Worm (Caenorhabditis elegans): ENCODE data around the gene irld-62.

The irld-62 gene

DNA sequence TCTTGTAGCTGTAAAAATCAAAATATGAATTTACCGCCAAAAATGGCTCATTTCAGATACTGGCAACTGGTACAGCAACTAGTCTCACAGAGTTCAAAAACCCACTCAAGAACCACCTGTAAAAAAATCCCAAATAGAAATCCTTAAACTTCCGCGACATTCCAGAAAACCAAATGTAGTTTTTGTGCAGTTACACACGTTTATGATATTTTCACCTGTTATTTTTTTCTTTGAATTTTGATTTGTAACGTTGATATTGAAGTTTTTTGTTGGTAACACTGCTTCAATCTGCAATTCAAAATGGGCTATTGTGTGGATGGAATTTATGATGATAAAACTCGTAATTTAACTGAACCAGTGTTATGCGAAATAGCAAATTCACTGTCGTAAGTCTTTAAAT is 22.0 kb downstream of the irld-62 start, which contains the start of gene srw-113:
TSS of gene srw-113 (plus strand) at position 301 of the 400 bp plus-strand sequence.
- TF ChIP-seq ceh-22 (tag; optimal IDR thresholded peaks at IDR 0.05) (no peak), ceh-6 (GFP tag; optimal IDR thresholded peaks at IDR 0.05) (no peak), elt-4 (tag; optimal IDR thresholded peaks at IDR 0.05) (no peak), unc-3 (GFP tag; conservative IDR thresholded peaks at IDR 0.05) (no peak), unc-3 (tag; optimal IDR thresholded peaks at IDR 0.05) (no peak), Y22D7AL.16 (tag; optimal IDR thresholded peaks at IDR 0.05) (no peak), pha-4 (tag; optimal IDR thresholded peaks at IDR 0.05) (no peak), madf-2 (tag; optimal IDR thresholded peaks at IDR 0.05) (no peak), lim-6 (tag; optimal IDR thresholded peaks at IDR 0.05) (no peak), sdc-2 (tag; optimal IDR thresholded peaks at IDR 0.05) (no peak), syd-9 (tag; optimal IDR thresholded peaks at IDR 0.05) (no peak), tbx-7 (tag; optimal IDR thresholded peaks at IDR 0.05) (no peak), ceh-9 (tag; optimal IDR thresholded peaks at IDR 0.05) (no peak), odd-2 (tag; optimal IDR thresholded peaks at IDR 0.05) (no peak), T23F11.4 (GFP tag; optimal IDR thresholded peaks at IDR 0.05) (no peak), ttx-3 (tag; optimal IDR thresholded peaks at IDR 0.05) (no peak)

DNA sequence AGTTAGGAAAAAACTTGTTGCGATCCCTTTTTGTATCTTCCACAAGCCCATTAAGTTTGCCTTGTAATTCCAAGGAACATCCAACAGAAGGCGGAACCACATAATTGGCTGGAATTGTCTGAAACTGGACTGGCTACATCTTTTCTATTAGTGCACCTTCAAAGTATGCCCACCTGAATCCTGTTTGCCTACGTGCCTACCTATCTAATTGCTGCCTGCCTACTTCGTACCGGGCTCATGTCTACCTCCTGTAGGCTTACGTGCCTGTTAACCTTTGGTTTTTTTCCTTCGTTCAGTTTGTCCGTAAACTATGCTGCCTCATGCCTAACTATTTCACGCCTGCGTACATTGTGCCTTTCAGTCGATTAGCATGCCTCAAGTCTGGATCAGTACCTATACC is 26.5 kb downstream of the irld-62 start, which contains the start of gene wrt-7:
TSS of gene wrt-7 (minus strand) at position 101 of the 400 bp plus-strand sequence.
- TF ChIP-seq hlh-6 (tag; optimal IDR thresholded peaks at IDR 0.05) = no peak
- no peak for TF ChIP-seq odd-2 (tag; optimal IDR thresholded peaks at IDR 0.05)
- no peak for TF ChIP-seq pat-9 (tag; optimal IDR thresholded peaks at IDR 0.05)
- no peak for TF ChIP-seq unc-55 (GFP tag; optimal IDR thresholded peaks at IDR 0.05)
- TF ChIP-seq fkh-6 (tag; optimal IDR thresholded peaks at IDR 0.05) = no peak
- TF ChIP-seq dmd-4 (tag; optimal IDR thresholded peaks at IDR 0.05; ENCODE audit: borderline replicate concordance) = no peak
- no peak for TF ChIP-seq madf-2 (tag; optimal IDR thresholded peaks at IDR 0.05)
- TF ChIP-seq rnt-1 (tag; optimal IDR thresholded peaks at IDR 0.05) = no peak
- TF ChIP-seq elt-2 (tag; optimal IDR thresholded peaks at IDR 0.05) = no peak
- TF ChIP-seq pax-1 (tag; optimal IDR thresholded peaks at IDR 0.05) = no peak
- TF ChIP-seq nhr-11 (tag; optimal IDR thresholded peaks at IDR 0.05) = no peak
- TF ChIP-seq pha-2 (tag; optimal IDR thresholded peaks at IDR 0.05) = no peak
- no peak for TF ChIP-seq T23F11.4 (GFP tag; optimal IDR thresholded peaks at IDR 0.05)
- TF ChIP-seq pha-4 (tag; optimal IDR thresholded peaks at IDR 0.05) = no peak
- no peak for TF ChIP-seq K02D7.2 (tag; optimal IDR thresholded peaks at IDR 0.05)
- TF ChIP-seq ceh-19 (GFP tag; optimal IDR thresholded peaks at IDR 0.05) = no peak
- TF ChIP-seq zip-5 (tag; optimal IDR thresholded peaks at IDR 0.05) = no peak
- TF ChIP-seq lin-11 (tag; optimal IDR thresholded peaks at IDR 0.05) = no peak
- TF ChIP-seq ceh-34 (tag; optimal IDR thresholded peaks at IDR 0.05) = no peak

DNA sequence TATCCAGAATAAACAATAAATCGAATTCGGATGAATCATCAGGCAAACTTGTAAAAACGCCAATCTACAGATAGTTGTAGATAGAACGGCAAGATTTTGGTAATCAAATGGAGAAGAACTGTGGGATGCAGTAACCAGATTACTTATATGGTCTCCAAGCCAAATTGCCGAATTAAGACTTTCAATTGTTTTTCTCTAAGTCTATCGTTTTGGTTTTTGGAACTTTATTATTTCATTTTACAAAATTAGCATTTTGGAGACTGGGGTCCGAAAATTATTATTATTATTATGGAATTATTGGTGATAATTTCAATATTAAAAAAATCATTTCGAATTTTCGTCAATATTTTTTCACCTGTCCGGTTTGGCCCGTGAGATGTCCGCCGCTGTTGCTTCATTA is 28.5 kb downstream of the irld-62 start, which contains the start of gene clec-228:
TSS of gene clec-228 (minus strand) at position 101 of the 400 bp plus-strand sequence.
- TF ChIP-seq mec-3 (tag; optimal IDR thresholded peaks at IDR 0.05; ENCODE audit: borderline replicate concordance) (no peak), pqm-1 (tag; optimal IDR thresholded peaks at IDR 0.05) (no peak), hlh-8 (tag; optimal IDR thresholded peaks at IDR 0.05) (no peak), nhr-11 (tag; optimal IDR thresholded peaks at IDR 0.05) (no peak), elt-4 (tag; optimal IDR thresholded peaks at IDR 0.05) (no peak), elt-2 (tag; optimal IDR thresholded peaks at IDR 0.05) (no peak), ets-4 (tag; optimal IDR thresholded peaks at IDR 0.05) (no peak), pha-2 (tag; optimal IDR thresholded peaks at IDR 0.05) (no peak), npax-4 (tag; optimal IDR thresholded peaks at IDR 0.05) (no peak), ceh-31 (tag; optimal IDR thresholded peaks at IDR 0.05) (no peak), syd-9 (tag; optimal IDR thresholded peaks at IDR 0.05) (no peak), nhr-232 (tag; optimal IDR thresholded peaks at IDR 0.05) (no peak), hlh-6 (tag; optimal IDR thresholded peaks at IDR 0.05) (no peak), hlh-30 (tag; optimal IDR thresholded peaks at IDR 0.05; ENCODE audit: insufficient read depth) (no peak), odd-2 (tag; optimal IDR thresholded peaks at IDR 0.05) (no peak)
